Worm (Caenorhabditis elegans) whole organism, late embryonic: ENCODE results near the gene mrps-33.

Experiments used
- C08G9.2 ChIP-seq: sonication (generic microtip); optimal IDR thresholded peaks from 2 replicates; lab custom pipeline; 2016; ENCODE audit warnings: mild to moderate bottlenecking, missing genetic modification characterization, moderate library complexity, missing compliant biosample characterization
- K09A11.1 ChIP-seq: sonication (generic microtip); optimal IDR thresholded peaks from 2 replicates; lab custom pipeline; 2017; ENCODE audit warnings: antibody characterized with exemption, mild to moderate bottlenecking, missing genetic modification characterization, missing compliant biosample characterization; ENCODE audit not compliant: insufficient read depth
- Y22D7AL.16 ChIP-seq: sonication (generic microtip); optimal IDR thresholded peaks from 2 replicates; lab custom pipeline; 2016; ENCODE audit warnings: missing genetic modification characterization, missing compliant biosample characterization
- ahr-1 ChIP-seq: sonication (generic microtip); optimal IDR thresholded peaks from 2 replicates; lab custom pipeline; 2016; ENCODE audit warnings: missing genetic modification characterization, missing compliant biosample characterization
- ceh-14 ChIP-seq: sonication (generic microtip); optimal IDR thresholded peaks from 2 replicates; lab custom pipeline; 2016; ENCODE audit warnings: missing genotype, missing genetic modification characterization, missing compliant biosample characterization
- ceh-18 ChIP-seq: sonication (generic microtip); optimal IDR thresholded peaks from 2 replicates; lab custom pipeline; 2016; ENCODE audit warnings: missing genetic modification characterization, missing compliant biosample characterization
- ceh-19 ChIP-seq: fragments of 200-800 bp; sonication (Bioruptor generic); optimal IDR thresholded peaks from 2 replicates; lab custom pipeline; 2018; ENCODE audit warnings: mild to moderate bottlenecking, missing genetic modification characterization, missing compliant biosample characterization
- ceh-2 ChIP-seq: sonication (generic microtip); optimal IDR thresholded peaks from 2 replicates; lab custom pipeline; 2016; ENCODE audit warnings: missing genotype, missing genetic modification characterization, missing compliant biosample characterization
- ceh-31 ChIP-seq: sonication (generic microtip); optimal IDR thresholded peaks from 2 replicates; lab custom pipeline; 2016; ENCODE audit warnings: missing genetic modification characterization, missing compliant biosample characterization
- ceh-6 ChIP-seq: fragments of 200-800 bp; sonication (Bioruptor generic); optimal IDR thresholded peaks from 2 replicates; lab custom pipeline; 2018; ENCODE audit warnings: mild to moderate bottlenecking, missing genetic modification characterization, missing compliant biosample characterization
- ceh-9 ChIP-seq: sonication (generic microtip); optimal IDR thresholded peaks from 2 replicates; lab custom pipeline; 2016; ENCODE audit warnings: mild to moderate bottlenecking, missing genetic modification characterization, inconsistent platforms, missing compliant biosample characterization
- elt-4 ChIP-seq: sonication (generic microtip); optimal IDR thresholded peaks from 2 replicates; lab custom pipeline; 2016; ENCODE audit warnings: missing genetic modification characterization, missing compliant biosample characterization
- ets-4 ChIP-seq: sonication (generic microtip); optimal IDR thresholded peaks from 2 replicates; lab custom pipeline; 2016; ENCODE audit warnings: missing genetic modification characterization, missing compliant biosample characterization
- eyg-1 ChIP-seq: sonication (generic microtip); optimal IDR thresholded peaks from 2 replicates; lab custom pipeline; 2016; ENCODE audit warnings: missing genotype, missing genetic modification characterization, missing compliant biosample characterization
- fkh-10 ChIP-seq: fragments of 150-350 bp; optimal IDR thresholded peaks from 2 replicates; lab custom pipeline; 2014; ENCODE audit warnings: missing biosample characterization, missing genetic modification reagents, missing genetic modification characterization
- fkh-6 ChIP-seq: sonication (generic microtip); optimal IDR thresholded peaks from 2 replicates; lab custom pipeline; 2016; ENCODE audit warnings: missing genetic modification characterization, missing compliant biosample characterization
- hlh-13 ChIP-seq: fragments of 200-800 bp; sonication (Bioruptor generic); optimal IDR thresholded peaks from 2 replicates; lab custom pipeline; 2018; ENCODE audit warnings: mild to moderate bottlenecking, missing genetic modification characterization, missing compliant biosample characterization
- hlh-30 ChIP-seq: sonication (generic microtip); optimal IDR thresholded peaks from 2 replicates; lab custom pipeline; 2017; ENCODE audit warnings: antibody characterized with exemption, missing genetic modification characterization, missing compliant biosample characterization; ENCODE audit not compliant: insufficient read depth
- lin-11 ChIP-seq: fragments of 200-800 bp; sonication (Bioruptor generic); optimal IDR thresholded peaks from 2 replicates; lab custom pipeline; 2018; ENCODE audit warnings: mild to moderate bottlenecking, missing genetic modification characterization, missing compliant biosample characterization
- madf-2 ChIP-seq: sonication (generic microtip); optimal IDR thresholded peaks from 2 replicates; lab custom pipeline; 2017; ENCODE audit warnings: missing genetic modification characterization, missing compliant biosample characterization
- mec-3 ChIP-seq: sonication (generic microtip); optimal IDR thresholded peaks from 2 replicates; lab custom pipeline; 2016; ENCODE audit warnings: borderline replicate concordance, missing genetic modification characterization, missing compliant biosample characterization
- nfya-1 ChIP-seq: sonication (generic microtip); optimal IDR thresholded peaks from 2 replicates; lab custom pipeline; 2017; ENCODE audit warnings: missing genetic modification characterization, mild to moderate bottlenecking, missing compliant biosample characterization, antibody characterized with exemption, moderate library complexity
- nhr-11 ChIP-seq: fragments of 150-350 bp; optimal IDR thresholded peaks from 2 replicates; lab custom pipeline; 2014; ENCODE audit warnings: missing biosample characterization, missing genetic modification characterization
- npax-4 ChIP-seq: sonication (generic microtip); optimal IDR thresholded peaks from 2 replicates; lab custom pipeline; 2016; ENCODE audit warnings: missing genetic modification characterization, missing compliant biosample characterization
- pat-9 ChIP-seq: fragments of 200-800 bp; sonication (Bioruptor generic); optimal IDR thresholded peaks from 2 replicates; lab custom pipeline; 2018; ENCODE audit warnings: mild to moderate bottlenecking, missing genetic modification characterization, moderate library complexity, missing compliant biosample characterization
- pax-1 ChIP-seq: fragments of 150-350 bp; optimal IDR thresholded peaks from 2 replicates; lab custom pipeline; 2014; ENCODE audit warnings: missing biosample characterization, missing genetic modification characterization
- pha-4 ChIP-seq: fragments of 150-350 bp; optimal IDR thresholded peaks from 2 replicates; lab custom pipeline; 2018; ENCODE audit warnings: missing biosample characterization, missing genetic modification reagents, missing genetic modification characterization
- pqm-1 ChIP-seq: sonication (generic microtip); optimal IDR thresholded peaks from 2 replicates; lab custom pipeline; 2016; ENCODE audit warnings: missing genetic modification characterization, missing compliant biosample characterization
- pros-1 ChIP-seq: fragments of 150-350 bp; optimal IDR thresholded peaks from 2 replicates; lab custom pipeline; 2014; ENCODE audit warnings: missing biosample characterization, missing genetic modification reagents, missing genetic modification characterization
- sox-4 ChIP-seq: sonication (generic microtip); optimal IDR thresholded peaks from 2 replicates; lab custom pipeline; 2017; ENCODE audit warnings: mild to moderate bottlenecking, missing genetic modification characterization, inconsistent platforms, missing compliant biosample characterization
- syd-9 ChIP-seq: sonication (generic microtip); optimal IDR thresholded peaks from 2 replicates; lab custom pipeline; 2016; ENCODE audit warnings: mild to moderate bottlenecking, missing genetic modification characterization, moderate library complexity, missing compliant biosample characterization
- tbx-7 ChIP-seq: sonication (generic microtip); optimal IDR thresholded peaks from 2 replicates; lab custom pipeline; 2016; ENCODE audit warnings: missing genotype, missing genetic modification characterization, missing compliant biosample characterization
- ttx-3 ChIP-seq: sonication (generic microtip); optimal IDR thresholded peaks from 2 replicates; lab custom pipeline; 2016; ENCODE audit warnings: missing genetic modification reagents, missing genetic modification characterization, missing compliant biosample characterization
- unc-42 ChIP-seq: sonication (generic microtip); optimal IDR thresholded peaks from 2 replicates; lab custom pipeline; 2016; ENCODE audit warnings: missing genotype, missing genetic modification characterization, missing compliant biosample characterization
- unc-55 ChIP-seq: sonication (generic microtip); optimal IDR thresholded peaks from 2 replicates; lab custom pipeline; 2017; ENCODE audit warnings: missing biosample characterization, missing genetic modification reagents, missing genetic modification characterization
- unc-86 ChIP-seq: sonication (generic microtip); optimal IDR thresholded peaks from 2 replicates; lab custom pipeline; 2016; ENCODE audit warnings: missing genetic modification characterization, missing compliant biosample characterization
- ztf-16 ChIP-seq: sonication (generic microtip); optimal IDR thresholded peaks from 2 replicates; lab custom pipeline; 2017; ENCODE audit warnings: missing genetic modification characterization, missing compliant biosample characterization

The mrps-33 gene

ce11 chrIV:8758620-8759019 lies 18.8 kb upstream of the mrps-33 start:
- TF ChIP-seq K09A11.1 (tag; lab: Kevin White, UChicago), result no peak
- no peak for TF ChIP-seq ceh-2
- peak; percentile 35 for TF ChIP-seq unc-42 (tag; lab: Kevin White, UChicago)
- no peak for TF ChIP-seq ttx-3 (tag; lab: Kevin White, UChicago)
- no peak for TF ChIP-seq syd-9 (tag; lab: Kevin White, UChicago)
- no peak for TF ChIP-seq ceh-9
- TF ChIP-seq C08G9.2 (tag; lab: Kevin White, UChicago), result no peak
- no peak for TF ChIP-seq pros-1 (tag; lab: Kevin White, UChicago)
- no peak for TF ChIP-seq hlh-13
- peak; percentile 25 for TF ChIP-seq nfya-1 (tag; lab: Kevin White, UChicago)
- TF ChIP-seq fkh-10 (GFP tag; lab: Kevin White, UChicago), result no peak
- TF ChIP-seq pqm-1, result no peak
- TF ChIP-seq unc-86 (tag; lab: Kevin White, UChicago), result no peak
- TF ChIP-seq ceh-14, result peak; percentile 4
- no peak for TF ChIP-seq unc-55 (GFP tag; lab: Kevin White, UChicago)
- TF ChIP-seq hlh-30 (tag; lab: Kevin White, UChicago), result no peak
- TF ChIP-seq tbx-7 (tag; lab: Kevin White, UChicago), result no peak
- no peak for TF ChIP-seq ztf-16 (tag; lab: Kevin White, UChicago)
- TF ChIP-seq madf-2, result no peak
- no peak for TF ChIP-seq eyg-1 (tag; lab: Kevin White, UChicago)
- no peak for TF ChIP-seq ets-4 (tag; lab: Kevin White, UChicago)
- no peak for TF ChIP-seq ceh-19
- peak; percentile 17 for TF ChIP-seq ceh-31 (tag; lab: Kevin White, UChicago)
- TF ChIP-seq pha-4 (tag; lab: Kevin White, UChicago), result no peak

- TF ChIP-seq ceh-18 (peak; percentile 14), pros-1 (tag; lab: Kevin White, UChicago) (no peak), unc-42 (tag; lab: Kevin White, UChicago) (peak; percentile 19)
- TF ChIP-seq, all 69 proteins: peak for 2
Observed at ce11 chrIV:8757729-8758128, 17.9 kb upstream of the mrps-33 start.

- TF ChIP-seq Y22D7AL.16 (tag; lab: Kevin White, UChicago) (no peak), unc-42 (tag; lab: Kevin White, UChicago) (no peak), nfya-1 (tag; lab: Kevin White, UChicago) (no peak), pqm-1 (no peak), syd-9 (tag; lab: Kevin White, UChicago) (no peak), ceh-9 (no peak), sox-4 (no peak), pax-1 (tag; lab: Kevin White, UChicago) (no peak), K09A11.1 (tag; lab: Kevin White, UChicago) (no peak)
Observed at ce11 chrIV:8754727-8755126, 14.9 kb upstream of the mrps-33 start, which contains the start of gene elli-1. Gene elli-1, minus strand, starts transcription at chrIV:8754827.

DNA sequence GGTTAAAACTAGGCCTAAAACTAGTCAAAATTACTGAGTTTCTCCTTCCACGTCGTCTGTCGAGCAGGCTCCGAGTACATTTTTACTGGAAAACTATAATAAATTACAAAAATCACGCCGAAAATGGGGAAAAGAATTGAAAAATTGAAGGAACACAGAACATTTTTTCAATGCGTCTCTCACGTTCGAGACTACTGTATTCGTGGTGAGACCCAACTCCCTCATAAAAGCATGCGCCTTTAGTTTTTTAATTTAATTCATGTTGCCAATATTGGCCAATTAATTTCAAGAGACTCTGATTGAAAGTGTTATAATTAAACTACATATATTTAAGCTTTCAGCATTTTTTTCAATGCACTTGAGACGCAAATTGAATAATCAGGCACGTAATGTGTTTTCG lies 14.3 kb upstream of the mrps-33 start:
- no peak for TF ChIP-seq K09A11.1 (tag; lab: Kevin White, UChicago)
- no peak for TF ChIP-seq ceh-6 (GFP tag; lab: Kevin White, UChicago)
- TF ChIP-seq ets-4 (tag; lab: Kevin White, UChicago), result no peak
- TF ChIP-seq hlh-30 (tag; lab: Kevin White, UChicago), result no peak
- no peak for TF ChIP-seq ceh-14
- TF ChIP-seq ahr-1, result no peak
- no peak for TF ChIP-seq lin-11 (tag; lab: Kevin White, UChicago)
- TF ChIP-seq pat-9 (tag; lab: Kevin White, UChicago), result no peak
- no peak for TF ChIP-seq madf-2
- TF ChIP-seq ceh-2, result no peak

DNA sequence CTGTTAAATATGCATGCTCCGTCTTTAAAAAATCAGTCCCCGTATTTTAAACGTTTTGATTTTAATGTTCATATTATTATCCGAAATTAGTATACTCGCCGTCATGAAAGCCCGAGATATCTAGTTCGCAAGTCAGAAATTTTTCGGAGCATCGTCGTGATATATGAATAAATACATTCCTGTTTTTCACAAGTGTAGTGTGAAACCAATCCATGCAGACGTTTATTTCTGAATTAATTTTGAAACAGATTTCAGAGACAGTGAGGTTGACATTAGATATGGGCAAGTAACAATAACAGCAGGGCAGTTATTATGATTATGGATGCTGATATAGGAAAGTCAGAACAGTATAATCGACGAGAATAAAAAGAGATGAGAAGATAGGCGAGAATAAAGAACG lies 12.7 kb upstream of the mrps-33 start:
- TF ChIP-seq elt-4 (tag; lab: Kevin White, UChicago) (no peak), madf-2 (no peak), npax-4 (tag; lab: Kevin White, UChicago) (no peak), syd-9 (tag; lab: Kevin White, UChicago) (no peak), ceh-31 (tag; lab: Kevin White, UChicago) (no peak), nhr-11 (tag; lab: Kevin White, UChicago) (no peak), ztf-16 (tag; lab: Kevin White, UChicago) (no peak), fkh-6 (tag; lab: Kevin White, UChicago) (no peak), ceh-14 (no peak), mec-3 (tag; lab: Kevin White, UChicago) (no peak)
- TF ChIP-seq, all 69 proteins: peak for 0
